Fruit fly (Drosophila melanogaster) whole organism: ENCODE data around the gene CG10096.
A peak's percentile ranks its signal among the peaks of the same experiment; 100 is the strongest.

Source experiments
- CG8478 ChIP-seq: fragments of >200 bp; optimal IDR thresholded peaks from 2 replicates; lab custom pipeline; 2018; ENCODE audit warnings: inconsistent platforms
- Dll ChIP-seq: fragments of >200 bp; optimal IDR thresholded peaks from 2 replicates; lab custom pipeline; 2017
- EcR ChIP-seq, 2 experiments: fragments of >200 bp; optimal IDR thresholded peaks; 2 replicates each; lab custom pipeline; 2017; ENCODE audit warnings: missing biosample characterization in 2 of 2, missing genetic modification characterization in 2 of 2, missing genetic modification reagents in 2 of 2
- pan ChIP-seq: fragments of >200 bp; optimal IDR thresholded peaks from 2 replicates; lab custom pipeline; 2017
- psq ChIP-seq: fragments of >200 bp; optimal IDR thresholded peaks from 2 replicates; lab custom pipeline; 2017
- usp ChIP-seq: fragments of >200 bp; optimal IDR thresholded peaks from 2 replicates; lab custom pipeline; 2017; ENCODE audit warnings: missing biosample characterization, missing genetic modification characterization, mixed read lengths

CG10096 gene

dm6 chr3R:12395880-12396279 lies at the start of gene CG10096, which contains the start of gene CG10097:
Gene CG10096, minus strand, starts transcription at chr3R:12395980.
Gene CG10097, minus strand, starts transcription at chr3R:12395980.
- no peak for TF ChIP-seq usp (GFP tag; lab: Kevin White, UChicago)
- TF ChIP-seq EcR (GFP tag; optimal IDR thresholded peaks at IDR 0.05; lab: Kevin White, UChicago), result no peak
- TF ChIP-seq Dll (lab: Kevin White, UChicago), result no peak
- TF ChIP-seq psq (lab: Kevin White, UChicago), result no peak
- TF ChIP-seq pan, result no peak
- TF ChIP-seq CG8478 (lab: Kevin White, UChicago), result no peak

DNA sequence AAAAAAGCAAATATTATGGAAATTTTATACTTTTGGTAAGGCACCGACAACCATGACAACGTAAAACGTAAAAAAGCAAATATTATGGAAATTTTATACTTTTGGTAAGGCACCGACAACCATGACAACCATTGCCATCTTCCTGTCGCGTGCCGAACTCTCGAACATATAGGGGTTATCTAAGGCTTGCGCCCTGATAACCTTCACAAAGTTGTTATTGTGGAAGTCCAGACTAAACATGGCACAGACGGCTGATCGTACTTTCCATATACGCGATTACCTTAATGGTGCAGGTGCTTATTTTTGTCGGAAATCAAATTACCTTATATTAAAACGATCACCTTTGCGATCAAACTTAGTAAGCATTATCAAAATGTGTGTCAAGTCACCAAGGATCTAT lies 49.7 kb upstream of the CG10096 start:
- TF ChIP-seq pan, result no peak
- TF ChIP-seq psq (lab: Kevin White, UChicago), result no peak
- TF ChIP-seq EcR (GFP tag; optimal IDR thresholded peaks at IDR 0.05; lab: Kevin White, UChicago), result no peak

DNA sequence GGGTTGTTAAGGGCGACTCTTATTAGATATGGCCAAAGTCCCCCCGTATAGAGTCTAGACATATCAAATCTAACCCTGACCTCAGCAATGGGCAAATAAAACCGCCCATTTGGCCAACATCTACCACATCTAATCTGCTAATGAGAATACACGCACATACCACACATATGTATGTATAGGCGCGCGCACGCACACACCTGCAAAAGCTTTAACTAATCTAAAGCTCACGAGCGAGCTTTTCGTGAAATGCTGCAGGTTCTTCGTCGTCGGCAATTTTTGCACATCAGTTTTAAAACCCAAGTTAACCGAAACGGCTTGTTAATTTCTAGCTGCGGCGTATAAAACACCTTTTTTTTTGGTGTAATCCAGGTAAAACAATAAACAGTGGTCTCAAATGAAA lies 48.0 kb upstream of the CG10096 start:
- TF ChIP-seq Dll (lab: Kevin White, UChicago), result no peak
- TF ChIP-seq psq (lab: Kevin White, UChicago), result no peak
- no peak for TF ChIP-seq usp (GFP tag; lab: Kevin White, UChicago)
- TF ChIP-seq CG8478 (lab: Kevin White, UChicago), result no peak
- TF ChIP-seq pan, result no peak
- no peak for TF ChIP-seq EcR (GFP tag; optimal IDR thresholded peaks at IDR 0.05; lab: Kevin White, UChicago)

DNA sequence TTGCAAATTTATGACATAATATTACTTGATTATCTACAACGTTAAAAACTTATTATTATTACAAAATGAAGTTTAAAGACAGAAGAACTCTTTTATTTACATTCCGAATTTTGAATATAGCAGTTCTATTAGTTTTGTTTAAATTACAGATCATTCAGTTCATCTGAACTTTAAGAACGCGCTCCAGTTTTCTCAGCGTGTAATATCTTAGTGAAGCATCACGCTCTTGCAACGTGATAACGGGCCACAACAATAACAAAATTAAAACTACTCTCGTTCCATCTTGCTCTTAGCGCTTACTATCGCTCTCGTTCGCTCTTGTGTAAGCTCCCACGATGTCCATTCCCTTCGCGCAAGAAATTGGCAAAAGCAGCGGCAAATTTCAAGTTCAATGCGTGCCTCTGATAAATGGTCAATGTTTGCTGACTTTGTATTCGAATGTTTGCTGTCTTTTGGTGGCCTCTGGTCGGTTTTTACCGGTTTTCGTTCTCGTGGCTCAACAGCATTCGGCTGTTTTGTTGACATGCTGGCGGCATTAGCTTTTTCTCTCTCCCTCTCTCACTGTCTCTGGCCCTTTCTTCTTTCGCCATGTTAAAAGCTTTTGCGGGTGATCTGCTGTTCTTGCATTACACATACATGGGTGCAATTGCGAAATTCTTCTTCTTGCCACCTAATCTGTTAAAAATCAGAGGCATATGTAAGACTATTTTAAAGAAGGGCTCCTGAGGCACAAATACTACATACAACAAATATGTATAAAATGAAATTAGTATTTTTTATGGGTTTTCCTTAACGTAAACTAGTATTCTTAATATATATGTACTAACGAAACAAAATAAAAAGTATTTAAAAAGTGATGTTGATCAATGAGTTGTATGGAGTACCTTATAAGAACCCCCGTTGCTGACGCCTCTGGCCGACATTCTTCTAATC lies 47.1 kb upstream of the CG10096 start:
- TF ChIP-seq psq (lab: Kevin White, UChicago) (no peak), CG8478 (lab: Kevin White, UChicago) (peak; percentile 7)

dm6 chr3R:12441008-12441606 lies 45.3 kb upstream of the CG10096 start:
- no peak for TF ChIP-seq EcR (GFP tag; optimal IDR thresholded peaks at IDR 0.05; lab: Kevin White, UChicago)
- no peak for TF ChIP-seq CG8478 (lab: Kevin White, UChicago)
- TF ChIP-seq pan, result no peak
- TF ChIP-seq psq (lab: Kevin White, UChicago), result no peak
- TF ChIP-seq usp (GFP tag; lab: Kevin White, UChicago), result no peak
- no peak for TF ChIP-seq Dll (lab: Kevin White, UChicago)

DNA sequence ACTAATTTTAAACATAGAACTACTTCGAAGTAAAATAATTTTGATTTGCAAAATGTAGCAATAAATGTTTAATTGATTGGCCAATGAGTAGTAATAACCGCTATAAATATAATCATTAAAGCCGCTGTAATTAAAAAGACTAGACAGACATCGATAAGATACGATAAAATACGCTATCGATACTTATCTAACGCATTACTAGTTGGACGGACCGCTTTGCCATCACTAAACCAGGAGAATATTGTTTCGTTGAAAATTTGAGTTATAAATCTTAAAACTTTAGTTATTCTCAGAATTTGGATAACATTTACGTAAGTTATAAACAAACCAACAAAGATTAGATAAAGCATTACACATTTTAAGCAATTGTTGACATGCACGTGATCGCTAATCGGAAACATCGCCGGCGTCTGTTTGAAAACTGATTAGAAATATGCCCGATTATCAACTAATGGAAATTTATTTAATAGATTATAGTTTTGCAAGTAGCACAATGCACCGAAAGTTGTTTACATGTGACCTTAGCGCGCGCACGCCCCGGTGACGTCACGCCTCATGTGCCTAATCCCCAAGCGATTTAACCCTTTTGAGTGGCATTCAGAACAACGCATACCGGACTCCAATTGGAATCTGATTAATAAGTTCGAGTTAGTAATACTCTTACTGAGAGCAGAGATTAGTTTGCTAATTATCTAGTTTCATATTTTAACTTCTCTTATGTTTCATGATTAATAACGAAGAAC lies 43.8 kb upstream of the CG10096 start, which contains the start of gene Desat1:
Gene Desat1 (plus strand): TSS at position 200 of the 743 bp plus-strand sequence.
- TF ChIP-seq usp (GFP tag; lab: Kevin White, UChicago), result no peak
- TF ChIP-seq CG8478 (lab: Kevin White, UChicago), result no peak
- no peak for TF ChIP-seq psq (lab: Kevin White, UChicago)
- no peak for TF ChIP-seq Dll (lab: Kevin White, UChicago)
- TF ChIP-seq EcR (GFP tag; optimal IDR thresholded peaks at IDR 0.05; lab: Kevin White, UChicago), result no peak
- no peak for TF ChIP-seq pan

DNA sequence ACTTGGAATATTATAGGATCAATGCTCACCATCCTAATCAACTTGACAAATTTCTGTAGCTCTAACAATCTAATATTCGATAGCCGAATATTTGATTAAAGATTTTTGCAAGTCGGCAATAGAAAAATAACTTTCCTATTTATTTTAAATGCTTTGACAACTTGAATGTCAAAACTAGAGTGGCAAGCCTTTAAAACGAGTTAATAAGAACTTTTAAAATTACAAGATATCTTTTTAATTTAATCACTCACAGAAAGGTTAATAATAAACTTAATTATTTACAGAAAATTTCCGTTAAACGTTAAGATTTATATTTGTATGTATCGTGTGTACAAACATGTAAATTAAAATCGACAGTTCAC lies 43.2 kb upstream of the CG10096 start, which contains the start of the genes CG17207 and CG46427:
Gene CG17207 (minus strand): TSS at position 101 of the 362 bp plus-strand sequence.
Gene CG46427 (minus strand): TSS at position 101 of the 362 bp plus-strand sequence.
- no peak for TF ChIP-seq usp (GFP tag; lab: Kevin White, UChicago)
- TF ChIP-seq Dll (lab: Kevin White, UChicago), result no peak
- no peak for TF ChIP-seq psq (lab: Kevin White, UChicago)
- no peak for TF ChIP-seq pan
- TF ChIP-seq EcR (GFP tag; optimal IDR thresholded peaks at IDR 0.05; lab: Kevin White, UChicago), result no peak
- no peak for TF ChIP-seq CG8478 (lab: Kevin White, UChicago)

- TF ChIP-seq psq (lab: Kevin White, UChicago), result no peak
- TF ChIP-seq EcR (GFP tag; optimal IDR thresholded peaks at IDR 0.05; lab: Kevin White, UChicago), result no peak
- TF ChIP-seq CG8478 (lab: Kevin White, UChicago), result no peak
- no peak for TF ChIP-seq usp (GFP tag; lab: Kevin White, UChicago)
- TF ChIP-seq Dll (lab: Kevin White, UChicago), result no peak
- TF ChIP-seq pan, result no peak
Observed at dm6 chr3R:12435948-12436347, 40.2 kb upstream of the CG10096 start, which contains the start of gene Desat2. Gene Desat2, plus strand, starts transcription at chr3R:12436248.

DNA sequence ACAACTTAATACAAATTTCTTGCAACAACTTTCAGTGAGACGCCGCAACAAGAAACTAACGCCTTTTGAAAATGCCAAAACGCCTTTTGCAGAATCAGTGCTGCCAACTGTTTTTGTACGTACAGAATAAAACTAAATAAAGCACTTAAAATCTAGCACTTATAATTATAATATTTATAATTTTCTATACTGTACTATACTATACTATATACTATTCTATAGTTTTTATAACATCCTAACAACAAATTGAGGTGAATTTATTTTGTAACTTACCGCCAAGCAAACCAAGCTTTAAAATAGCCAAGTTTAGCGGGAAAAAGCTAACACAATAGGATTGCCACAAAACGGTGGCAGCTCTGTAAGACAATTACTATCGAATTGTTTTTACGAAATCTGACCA lies 38.0 kb upstream of the CG10096 start, which contains the start of the genes Aos1 and Srlp:
Gene Aos1 (minus strand): TSS at position 59 of the 400 bp plus-strand sequence.
Gene Srlp (plus strand): TSS at position 335 of the 400 bp plus-strand sequence.
- TF ChIP-seq usp (GFP tag; lab: Kevin White, UChicago) (no peak), pan (no peak), EcR (GFP tag; optimal IDR thresholded peaks at IDR 0.05; lab: Kevin White, UChicago) (no peak), CG8478 (lab: Kevin White, UChicago) (no peak), Dll (lab: Kevin White, UChicago) (no peak), psq (lab: Kevin White, UChicago) (no peak)

- no peak for TF ChIP-seq EcR (GFP tag; optimal IDR thresholded peaks at IDR 0.05; lab: Kevin White, UChicago)
- TF ChIP-seq Dll (lab: Kevin White, UChicago), result no peak
- no peak for TF ChIP-seq pan
- no peak for TF ChIP-seq CG8478 (lab: Kevin White, UChicago)
Observed at dm6 chr3R:12431030-12431489, 35.3 kb upstream of the CG10096 start, which contains the start of gene Prosalpha2. Gene Prosalpha2, plus strand, starts transcription at chr3R:12431321.
